Worm (Caenorhabditis elegans): ENCODE data around the gene ttbk-6.
A peak's percentile ranks its signal among the peaks of the same experiment; 100 is the strongest.

ttbk-6 gene

DNA sequence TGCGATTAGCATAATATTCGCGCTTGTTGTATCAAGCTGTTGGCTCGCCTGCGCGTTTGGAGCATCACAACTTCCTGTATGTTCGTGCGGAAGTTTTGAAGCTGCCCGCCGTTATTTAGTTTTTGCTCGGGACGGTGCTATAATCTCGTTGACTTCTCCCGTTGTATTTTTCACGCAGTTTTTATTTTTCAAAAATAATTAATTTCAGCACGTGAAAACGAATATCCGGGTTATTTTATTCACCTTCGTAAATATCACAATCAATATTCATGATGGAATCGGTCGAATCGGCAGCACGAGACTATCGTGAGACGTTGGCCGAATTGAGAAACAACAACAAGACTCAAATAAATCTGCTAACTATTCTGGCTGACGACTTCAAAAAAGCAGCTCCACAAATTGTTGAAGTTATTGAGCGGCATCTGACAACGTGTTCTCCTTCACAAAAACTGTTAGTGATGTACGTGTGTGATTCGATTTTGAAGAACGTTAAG is 49.3 kb upstream of the ttbk-6 start (continued):
- no peak for TF ChIP-seq Y5F2A.4 (GFP tag; optimal IDR thresholded peaks at IDR 0.05)
- 0 out of 2 replicates have a peak, but pooled peaks have one; percentile 13 for TF ChIP-seq tra-1 (GFP tag; IDR thresholded peaks at IDR 0.05)
- peak; percentile 60 for TF ChIP-seq T26A8.4 (GFP tag; IDR thresholded peaks at IDR 0.05)
- TF ChIP-seq hlh-30 (tag; optimal IDR thresholded peaks at IDR 0.05; ENCODE audit: insufficient read depth): no peak
- peak; percentile 80 for TF ChIP-seq ama-1 (optimal IDR thresholded peaks at IDR 0.05)
- TF ChIP-seq egl-27 (tag; optimal IDR thresholded peaks at IDR 0.05): no peak
- peak; percentile 20 for TF ChIP-seq dpl-1 (GFP tag; optimal IDR thresholded peaks at IDR 0.05)
- no peak for TF ChIP-seq set-16 (GFP tag; IDR thresholded peaks at IDR 0.05)
- no peak for TF ChIP-seq F26F4.8 (GFP tag; conservative IDR thresholded peaks at IDR 0.05)
- TF ChIP-seq lin-1 (GFP tag; IDR thresholded peaks at IDR 0.05): 0 out of 2 replicates have a peak, but pooled peaks have one; percentile 18
- peak; percentile 20; the same call in 1 of the 2 replicates for TF ChIP-seq ceh-20 (GFP tag; IDR thresholded peaks at IDR 0.05)
- TF ChIP-seq cey-2 (tag; optimal IDR thresholded peaks at IDR 0.05; ENCODE audit: borderline replicate concordance, insufficient read depth): no peak
- TF ChIP-seq zfp-2 (tag; optimal IDR thresholded peaks at IDR 0.05): no peak
- no peak for TF ChIP-seq lin-15B (tag; optimal IDR thresholded peaks at IDR 0.05)
- no peak for TF ChIP-seq duxl-1 (tag; optimal IDR thresholded peaks at IDR 0.05; ENCODE audit: poor library complexity)
- no peak for TF ChIP-seq snpc-4 (tag; optimal IDR thresholded peaks at IDR 0.05)
- no peak for TF ChIP-seq unc-39 (tag; optimal IDR thresholded peaks at IDR 0.05)
- TF ChIP-seq dmd-6 (GFP tag; IDR thresholded peaks at IDR 0.05): peak; percentile 49
- TF ChIP-seq gei-8 (GFP tag; optimal IDR thresholded peaks at IDR 0.05): no peak
- no peak for TF ChIP-seq nhr-28 (tag; optimal IDR thresholded peaks at IDR 0.05)
- TF ChIP-seq ZK546.5 (tag; optimal IDR thresholded peaks at IDR 0.05): no peak
- TF ChIP-seq lin-13 (GFP tag; optimal IDR thresholded peaks at IDR 0.05): no peak
- TF ChIP-seq zip-2 (tag; optimal IDR thresholded peaks at IDR 0.05): no peak
- TF ChIP-seq spr-1 (tag; optimal IDR thresholded peaks at IDR 0.05): peak; percentile 29
- TF ChIP-seq aha-1 (tag): peak; percentile 80
- no peak for TF ChIP-seq unc-62 (GFP tag; optimal IDR thresholded peaks at IDR 0.05 in 1 of 2)
- TF ChIP-seq unc-62 (tag; optimal IDR thresholded peaks at IDR 0.05): no peak
- no peak for TF ChIP-seq unc-130 (GFP tag; optimal IDR thresholded peaks at IDR 0.05)
- TF ChIP-seq nhr-11 (tag; optimal IDR thresholded peaks at IDR 0.05): no peak
- TF ChIP-seq nhr-77 (tag; optimal IDR thresholded peaks at IDR 0.05): no peak
- TF ChIP-seq php-3 (GFP tag; IDR thresholded peaks at IDR 0.05): 0 out of 2 replicates have a peak, but pooled peaks have one; percentile 11
- no peak for TF ChIP-seq F37D6.2 (tag; optimal IDR thresholded peaks at IDR 0.05)
- no peak for TF ChIP-seq skn-1 (tag; optimal IDR thresholded peaks at IDR 0.05)
- no peak for TF ChIP-seq egl-43 (GFP tag; IDR thresholded peaks at IDR 0.05)
- TF ChIP-seq hif-1 (tag; optimal IDR thresholded peaks at IDR 0.05): peak in 1 of 2 experiments; percentile 43
- peak; percentile 27 for TF ChIP-seq dve-1 (tag; optimal IDR thresholded peaks at IDR 0.05; ENCODE audit: insufficient read depth)
- no peak for TF ChIP-seq ceh-28 (tag; optimal IDR thresholded peaks at IDR 0.05)
- TF ChIP-seq ceh-62 (tag; optimal IDR thresholded peaks at IDR 0.05): no peak
- peak; percentile 55; the same call in 1 of the 2 replicates for TF ChIP-seq lin-38 (GFP tag; IDR thresholded peaks at IDR 0.05)
- TF ChIP-seq mdt-29 (GFP tag; IDR thresholded peaks at IDR 0.05): 0 out of 2 replicates have a peak, but pooled peaks have one; percentile 43
- TF ChIP-seq zag-1 (tag; optimal IDR thresholded peaks at IDR 0.05): no peak
- TF ChIP-seq arid-1 (GFP tag; conservative IDR thresholded peaks at IDR 0.05): no peak
- TF ChIP-seq dmd-9 (GFP tag; IDR thresholded peaks at IDR 0.05): no peak
- TF ChIP-seq nhr-6 (tag; optimal IDR thresholded peaks at IDR 0.05): no peak
- no peak for TF ChIP-seq nhr-10 (tag; optimal IDR thresholded peaks at IDR 0.05)
- no peak for TF ChIP-seq daf-16 (GFP tag; optimal IDR thresholded peaks at IDR 0.05)
- TF ChIP-seq daf-16 (tag; optimal IDR thresholded peaks at IDR 0.05): no peak
- TF ChIP-seq lin-39 (tag; optimal IDR thresholded peaks at IDR 0.05): no peak
- TF ChIP-seq nhr-111 (GFP tag; optimal IDR thresholded peaks at IDR 0.05): no peak
- no peak for TF ChIP-seq lim-7 (GFP tag; IDR thresholded peaks at IDR 0.05)
- TF ChIP-seq lir-3 (tag; optimal IDR thresholded peaks at IDR 0.05): no peak
- peak; percentile 62 for TF ChIP-seq T20F7.1 (GFP tag; optimal IDR thresholded peaks at IDR 0.05)
